Fruit fly (Drosophila melanogaster): ENCODE measurements around the gene CG15533.
A peak's percentile ranks its signal among the peaks of the same experiment; 100 is the strongest.

CG15533 gene

dm6 chr3R:30388215-30388871 is 40.3 kb upstream of the CG15533 start (continued):
- TF ChIP-seq CG6163 (GFP tag; IDR thresholded peaks at IDR 0.05) (peak; percentile 89), ss (GFP tag; optimal IDR thresholded peaks at IDR 0.05) (peak; percentile 95 to 98), dac (GFP tag; optimal IDR thresholded peaks at IDR 0.05) (peak; percentile 93), CG6792 (GFP tag; optimal IDR thresholded peaks at IDR 0.05) (peak; percentile 98), CG8632 (GFP tag; optimal IDR thresholded peaks at IDR 0.05) (peak; percentile 97), CG6808 (GFP tag; optimal IDR thresholded peaks at IDR 0.05) (peak; percentile 98), fkh (GFP tag; optimal IDR thresholded peaks at IDR 0.05) (peak; percentile 85), topi (GFP tag; optimal IDR thresholded peaks at IDR 0.05) (peak; percentile 98), CG3032 (tag; optimal IDR thresholded peaks at IDR 0.05) (peak; percentile 95), CG7368 (GFP tag; optimal IDR thresholded peaks at IDR 0.05) (peak; percentile 92), Sox15 (GFP tag; optimal IDR thresholded peaks at IDR 0.05) (peak; percentile 98), Blimp-1 (GFP tag; optimal IDR thresholded peaks at IDR 0.05) (peak; percentile 93), Gug (GFP tag; IDR thresholded peaks at IDR 0.05) (peak; percentile 84), OdsH (GFP tag; optimal IDR thresholded peaks at IDR 0.05) (peak; percentile 96), CG6276 (GFP tag; optimal IDR thresholded peaks at IDR 0.05) (peak; percentile 97), Smox (GFP tag; optimal IDR thresholded peaks at IDR 0.05) (peak; percentile 96), CG8319 (GFP tag; optimal IDR thresholded peaks at IDR 0.05) (peak; percentile 97), CG16779 (tag; optimal IDR thresholded peaks at IDR 0.05) (peak; percentile 93), CG32006 (GFP tag; optimal IDR thresholded peaks at IDR 0.05) (peak; percentile 99), CG9139 (GFP tag; optimal IDR thresholded peaks at IDR 0.05) (peak; percentile 89), salr (GFP tag; optimal IDR thresholded peaks at IDR 0.05) (peak; percentile 82 to 99), CG34406 (GFP tag; optimal IDR thresholded peaks at IDR 0.05) (peak; percentile 96), fd59A (GFP tag; optimal IDR thresholded peaks at IDR 0.05) (peak; percentile 98), Sox14 (GFP tag; optimal IDR thresholded peaks at IDR 0.05) (peak; percentile 96), cyc (GFP tag; optimal IDR thresholded peaks at IDR 0.05) (peak; percentile 96), CG3919 (GFP tag; optimal IDR thresholded peaks at IDR 0.05) (peak; percentile 97)

- TF ChIP-seq topi (GFP tag; optimal IDR thresholded peaks at IDR 0.05): no peak
- peak; percentile 13 for TF ChIP-seq dsx (GFP tag; optimal IDR thresholded peaks at IDR 0.05; ENCODE audit: poor library complexity, severe bottlenecking)
- TF ChIP-seq Eip93F (GFP tag; optimal IDR thresholded peaks at IDR 0.05): peak; percentile 17
- no peak for TF ChIP-seq Hr4 (GFP tag; optimal IDR thresholded peaks at IDR 0.05)
- TF ChIP-seq lz (GFP tag; optimal IDR thresholded peaks at IDR 0.05): no peak
- TF ChIP-seq CG9139 (GFP tag; optimal IDR thresholded peaks at IDR 0.05): no peak
- TF ChIP-seq CG7368 (GFP tag; optimal IDR thresholded peaks at IDR 0.05): no peak
- TF ChIP-seq svp (GFP tag): no peak
- peak in 1 of 2 experiments; percentile 8 for TF ChIP-seq ss (GFP tag; optimal IDR thresholded peaks at IDR 0.05)
These were observed 39.5 kb upstream of the CG15533 start for dm6 chr3R:30389096-30389495.

- TF ChIP-seq CG32006 (GFP tag; optimal IDR thresholded peaks at IDR 0.05) (no peak), CG3032 (tag; optimal IDR thresholded peaks at IDR 0.05) (no peak), Eip78C (GFP tag) (peak; percentile 43), CG1621 (tag; optimal IDR thresholded peaks at IDR 0.05) (no peak), CG8632 (GFP tag; optimal IDR thresholded peaks at IDR 0.05) (no peak), fkh (GFP tag; optimal IDR thresholded peaks at IDR 0.05) (peak; percentile 30), CG8319 (GFP tag; optimal IDR thresholded peaks at IDR 0.05) (no peak), CG6808 (GFP tag; optimal IDR thresholded peaks at IDR 0.05) (no peak), Hr39 (GFP tag; optimal IDR thresholded peaks at IDR 0.05) (no peak), topi (GFP tag; optimal IDR thresholded peaks at IDR 0.05) (no peak), pdm3 (GFP tag; optimal IDR thresholded peaks at IDR 0.05) (no peak), Ets21C (GFP tag; optimal IDR thresholded peaks at IDR 0.05) (no peak), acj6 (GFP tag; optimal IDR thresholded peaks at IDR 0.05) (no peak), ss (GFP tag; optimal IDR thresholded peaks at IDR 0.05) (no peak), cyc (GFP tag; optimal IDR thresholded peaks at IDR 0.05) (no peak), svp (GFP tag) (peak; percentile 25), CG6276 (GFP tag; optimal IDR thresholded peaks at IDR 0.05) (no peak), dsx (GFP tag; optimal IDR thresholded peaks at IDR 0.05; ENCODE audit: poor library complexity, severe bottlenecking) (no peak), esn (GFP tag; optimal IDR thresholded peaks at IDR 0.05) (no peak), CG7368 (GFP tag; optimal IDR thresholded peaks at IDR 0.05) (no peak), CG8119 (GFP tag; IDR thresholded peaks at IDR 0.05) (no peak), CG4318 (GFP tag; optimal IDR thresholded peaks at IDR 0.05) (no peak), Sox102F (GFP tag; optimal IDR thresholded peaks at IDR 0.05) (no peak), CG34406 (GFP tag; optimal IDR thresholded peaks at IDR 0.05) (no peak)
These were observed 38.3 kb upstream of the CG15533 start for dm6 chr3R:30390304-30390703.

Measured in whole organism, prepupa.